Fruit fly (Drosophila melanogaster) whole organism, embryonic: ENCODE measurements around the gene CG6972.

Experiments used
- Adf1 ChIP-seq: fragments of 200-800 bp; sonication (Bioruptor generic); IDR thresholded peaks from 2 replicates; pipeline ENCODE4 v1.3.6; 2022; ENCODE audit warnings: missing biosample characterization, missing genetic modification characterization
- Aef1 ChIP-seq: fragments of 200-800 bp; sonication (Bioruptor generic); IDR thresholded peaks from 3 replicates; pipeline ENCODE4 v1.3.6; 2022; ENCODE audit warnings: missing biosample characterization, missing genetic modification characterization
- Antp ChIP-seq: fragments of 200-800 bp; sonication (Bioruptor generic); optimal IDR thresholded peaks from 3 replicates; lab custom pipeline; 2016; ENCODE audit warnings: missing biosample characterization, missing genetic modification characterization
- Bdp1 ChIP-seq: fragments of 200-800 bp; sonication (Bioruptor generic); optimal IDR thresholded peaks from 3 replicates; lab custom pipeline; 2016; ENCODE audit warnings: missing biosample characterization, missing genetic modification characterization
- BtbVII ChIP-seq: fragments of 200-800 bp; sonication (Bioruptor generic); optimal IDR thresholded peaks from 3 replicates; lab custom pipeline; 2017; ENCODE audit warnings: missing biosample characterization, mild to moderate bottlenecking, missing genetic modification characterization
- CG10979 ChIP-seq: fragments of 200-800 bp; sonication (Bioruptor generic); optimal IDR thresholded peaks from 2 replicates; lab custom pipeline; 2018; ENCODE audit warnings: missing biosample characterization, mild to moderate bottlenecking, missing genetic modification characterization, moderate library complexity
- CG11398 ChIP-seq: fragments of 200-800 bp; sonication (Bioruptor generic); optimal IDR thresholded peaks from 2 replicates; lab custom pipeline; 2016; ENCODE audit warnings: missing biosample characterization, missing genetic modification characterization
- CG1233 ChIP-seq: fragments of 200-800 bp; sonication (Bioruptor generic); optimal IDR thresholded peaks from 4 replicates; lab custom pipeline; 2018; ENCODE audit warnings: missing biosample characterization, mild to moderate bottlenecking, missing genetic modification characterization
- CG12391 ChIP-seq: fragments of 200-800 bp; sonication (Bioruptor generic); optimal IDR thresholded peaks from 3 replicates; lab custom pipeline; 2018; ENCODE audit warnings: missing biosample characterization, mild to moderate bottlenecking, missing genetic modification characterization, moderate library complexity
- CG14710 ChIP-seq: fragments of 200-800 bp; sonication (Bioruptor generic); optimal IDR thresholded peaks from 3 replicates; lab custom pipeline; 2019; ENCODE audit warnings: missing biosample characterization, mild to moderate bottlenecking, missing genetic modification characterization, moderate library complexity
- CG15011 ChIP-seq: fragments of 200-800 bp; sonication (Bioruptor generic); optimal IDR thresholded peaks from 3 replicates; lab custom pipeline; 2018; ENCODE audit warnings: missing biosample characterization, mild to moderate bottlenecking, missing genetic modification characterization
- CG18599 ChIP-seq: fragments of 200-800 bp; sonication (Bioruptor generic); optimal IDR thresholded peaks from 3 replicates; lab custom pipeline; 2017; ENCODE audit warnings: missing biosample characterization, missing genetic modification characterization, mild to moderate bottlenecking, moderate library complexity, missing genetic modification reagents
- CG18619 ChIP-seq: fragments of 200-800 bp; sonication (Bioruptor generic); optimal IDR thresholded peaks from 3 replicates; lab custom pipeline; 2017; ENCODE audit warnings: missing biosample characterization, mild to moderate bottlenecking, missing genetic modification characterization
- CG32532 ChIP-seq: fragments of 200-800 bp; sonication (Bioruptor generic); IDR thresholded peaks from 2 replicates; pipeline ENCODE4 v1.3.6; 2022; ENCODE audit warnings: missing biosample characterization, missing genetic modification characterization
- CG32767 ChIP-seq: fragments of 200-800 bp; sonication (Bioruptor generic); IDR thresholded peaks from 2 replicates; pipeline ENCODE4 v1.3.6; 2022; ENCODE audit warnings: missing biosample characterization, missing genetic modification characterization
- CG3838 ChIP-seq: fragments of 200-800 bp; sonication (Bioruptor generic); optimal IDR thresholded peaks from 3 replicates; lab custom pipeline; 2016; ENCODE audit warnings: missing biosample characterization, missing genetic modification characterization
- CG5180 ChIP-seq: fragments of 200-800 bp; sonication (Bioruptor generic); optimal IDR thresholded peaks from 3 replicates; lab custom pipeline; 2017; ENCODE audit warnings: missing biosample characterization, missing genetic modification characterization, mild to moderate bottlenecking, moderate library complexity, missing genetic modification reagents
- CG6765 ChIP-seq: fragments of 200-800 bp; sonication (Bioruptor generic); optimal IDR thresholded peaks from 3 replicates; lab custom pipeline; 2017; ENCODE audit warnings: missing biosample characterization, mild to moderate bottlenecking, missing genetic modification characterization
- Dip3 ChIP-seq: fragments of 200-800 bp; sonication (Bioruptor generic); optimal IDR thresholded peaks from 3 replicates; lab custom pipeline; 2016; ENCODE audit warnings: missing biosample characterization, missing genetic modification characterization
- Doc3 ChIP-seq: fragments of 200-800 bp; sonication (Bioruptor generic); IDR thresholded peaks from 3 replicates; pipeline ENCODE4 v1.3.6; 2022; ENCODE audit warnings: missing biosample characterization, missing genetic modification characterization; ENCODE audit not compliant: partially characterized antibody
- Dp ChIP-seq: fragments of 200-800 bp; sonication (Bioruptor generic); optimal IDR thresholded peaks from 2 replicates; lab custom pipeline; 2018; ENCODE audit warnings: missing biosample characterization, mild to moderate bottlenecking, missing genetic modification characterization, moderate library complexity
- Dref ChIP-seq: fragments of 200-800 bp; sonication (Bioruptor generic); IDR thresholded peaks from 2 replicates; pipeline ENCODE4 v1.3.6; 2022; ENCODE audit warnings: missing biosample characterization, missing genetic modification characterization
- Gsc ChIP-seq: fragments of 200-800 bp; sonication (Bioruptor generic); IDR thresholded peaks from 2 replicates; pipeline ENCODE4 v1.3.6; 2022; ENCODE audit warnings: missing biosample characterization, missing genetic modification characterization
- HmgZ ChIP-seq: fragments of 200-800 bp; sonication (Bioruptor generic); optimal IDR thresholded peaks from 2 replicates; lab custom pipeline; 2018; ENCODE audit warnings: missing biosample characterization, mild to moderate bottlenecking, missing genetic modification characterization
- Hmr ChIP-seq: fragments of 200-800 bp; sonication (Bioruptor generic); optimal IDR thresholded peaks from 3 replicates; lab custom pipeline; 2017; ENCODE audit warnings: mild to moderate bottlenecking, missing biosample characterization, missing genetic modification reagents, missing genetic modification characterization
- Hmx ChIP-seq: fragments of 200-800 bp; sonication (Bioruptor generic); optimal IDR thresholded peaks from 2 replicates; lab custom pipeline; 2016; ENCODE audit warnings: missing biosample characterization, missing genetic modification characterization
- Nf-YB ChIP-seq: fragments of 200-800 bp; sonication (Bioruptor generic); optimal IDR thresholded peaks from 3 replicates; lab custom pipeline; 2019; ENCODE audit warnings: missing biosample characterization, mild to moderate bottlenecking, missing genetic modification characterization, moderate library complexity
- Optix ChIP-seq: fragments of 200-800 bp; sonication (Bioruptor generic); IDR thresholded peaks from 3 replicates; pipeline ENCODE4 v1.3.6; 2022; ENCODE audit warnings: missing biosample characterization, missing genetic modification characterization
- PHDP ChIP-seq: fragments of 200-800 bp; sonication (Bioruptor generic); optimal IDR thresholded peaks from 3 replicates; lab custom pipeline; 2018; ENCODE audit warnings: missing biosample characterization, mild to moderate bottlenecking, missing genetic modification characterization, moderate library complexity
- Scr ChIP-seq: fragments of 200-800 bp; sonication (Bioruptor generic); IDR thresholded peaks from 2 replicates; pipeline ENCODE4 v1.3.6; 2022; ENCODE audit warnings: missing biosample characterization, missing genetic modification characterization; ENCODE audit not compliant: partially characterized antibody
- Ssrp ChIP-seq: fragments of 200-800 bp; sonication (Bioruptor generic); optimal IDR thresholded peaks from 2 replicates; lab custom pipeline; 2018; ENCODE audit warnings: missing biosample characterization, mild to moderate bottlenecking, missing genetic modification characterization, moderate library complexity
- ato ChIP-seq: fragments of 200-800 bp; sonication (Bioruptor generic); IDR thresholded peaks from 2 replicates; pipeline ENCODE4 v1.3.6; 2022; ENCODE audit warnings: missing biosample characterization, missing genetic modification characterization; ENCODE audit not compliant: partially characterized antibody
- chinmo ChIP-seq: fragments of 200-800 bp; sonication (Bioruptor generic); IDR thresholded peaks from 4 replicates; pipeline ENCODE4 v1.3.6; 2022; ENCODE audit warnings: missing biosample characterization, missing genetic modification characterization; ENCODE audit not compliant: partially characterized antibody
- da ChIP-seq: fragments of 200-800 bp; sonication (Bioruptor generic); optimal IDR thresholded peaks from 2 replicates; lab custom pipeline; 2016; ENCODE audit warnings: missing biosample characterization, missing genetic modification characterization
- dan ChIP-seq: fragments of 200-800 bp; sonication (Bioruptor generic); IDR thresholded peaks from 2 replicates; pipeline ENCODE4 v1.3.6; 2022; ENCODE audit warnings: missing biosample characterization, missing genetic modification characterization
- esg ChIP-seq: fragments of 200-800 bp; sonication (Bioruptor generic); conservative IDR thresholded peaks from 2 replicates; pipeline ENCODE4 v1.3.6; 2022; ENCODE audit warnings: missing biosample characterization, missing genetic modification characterization
- exex ChIP-seq: fragments of 200-800 bp; sonication (Bioruptor generic); optimal IDR thresholded peaks from 4 replicates; lab custom pipeline; 2018; ENCODE audit warnings: missing biosample characterization, mild to moderate bottlenecking, missing genetic modification characterization, moderate library complexity
- gfzf ChIP-seq: fragments of 200-800 bp; sonication (Bioruptor generic); optimal IDR thresholded peaks from 2 replicates; lab custom pipeline; 2016; ENCODE audit warnings: missing biosample characterization, mild to moderate bottlenecking, missing genetic modification characterization, moderate library complexity
- grau ChIP-seq: fragments of 200-800 bp; optimal IDR thresholded peaks from 3 replicates; lab custom pipeline; 2019; ENCODE audit warnings: missing biosample characterization, mild to moderate bottlenecking, missing genetic modification characterization, moderate library complexity
- hth ChIP-seq: fragments of >200 bp; optimal IDR thresholded peaks from 2 replicates; lab custom pipeline; 2017; ENCODE audit warnings: inconsistent platforms
- mirr ChIP-seq: fragments of 200-800 bp; sonication (Bioruptor generic); optimal IDR thresholded peaks from 3 replicates; lab custom pipeline; 2018; ENCODE audit warnings: missing biosample characterization, mild to moderate bottlenecking, missing genetic modification characterization
- nom ChIP-seq: fragments of 200-800 bp; sonication (Bioruptor generic); optimal IDR thresholded peaks from 2 replicates; lab custom pipeline; 2017; ENCODE audit warnings: missing biosample characterization, missing genetic modification characterization, mild to moderate bottlenecking, moderate library complexity, missing genetic modification reagents
- p53 ChIP-seq: fragments of 200-800 bp; sonication (Bioruptor generic); optimal IDR thresholded peaks from 2 replicates; lab custom pipeline; 2016; ENCODE audit warnings: missing biosample characterization, missing genetic modification characterization
- pum ChIP-seq: fragments of 200-800 bp; sonication (Bioruptor generic); optimal IDR thresholded peaks from 2 replicates; lab custom pipeline; 2016; ENCODE audit warnings: missing biosample characterization, missing genetic modification characterization
- sisA ChIP-seq: fragments of 200-800 bp; sonication (Bioruptor generic); IDR thresholded peaks from 2 replicates; pipeline ENCODE4 v1.3.6; 2022; ENCODE audit warnings: missing biosample characterization, missing genetic modification characterization
- slp2 ChIP-seq: fragments of 200-800 bp; sonication (Bioruptor generic); optimal IDR thresholded peaks from 2 replicates; lab custom pipeline; 2016; ENCODE audit warnings: missing biosample characterization, missing genetic modification characterization
- zen ChIP-seq: fragments of 200-800 bp; sonication (Bioruptor generic); optimal IDR thresholded peaks from 3 replicates; lab custom pipeline; 2018; ENCODE audit warnings: missing biosample characterization, mild to moderate bottlenecking, missing genetic modification characterization, moderate library complexity
- zfh2 ChIP-seq: fragments of 200-800 bp; sonication (Bioruptor generic); optimal IDR thresholded peaks from 2 replicates; lab custom pipeline; 2016; ENCODE audit warnings: missing biosample characterization, missing genetic modification characterization

CG6972 gene

dm6 chr3R:22724149-22724973 is 22.6 kb downstream of the CG6972 start, which contains the start of gene Irp-1A (continued):
- peak; percentile 3 for TF ChIP-seq Bdp1 (GFP tag; lab: Kevin White, UChicago)
- peak; percentile 77 for TF ChIP-seq Doc3
- TF ChIP-seq CG3838 = no peak
- TF ChIP-seq CG15011 (GFP tag; lab: Kevin White, UChicago) = peak; percentile 40
- peak; percentile 81 for TF ChIP-seq CG14710 (tag; lab: Kevin White, UChicago)
- peak; percentile 90 for TF ChIP-seq Scr
- peak; percentile 65 for TF ChIP-seq Nf-YB (GFP tag; lab: Kevin White, UChicago)
- no peak for TF ChIP-seq p53 (GFP tag; lab: Kevin White, UChicago)
- TF ChIP-seq BtbVII = peak; percentile 30
- TF ChIP-seq Hmx (GFP tag; lab: Kevin White, UChicago) = peak; percentile 7
- TF ChIP-seq Antp = peak; percentile 19
- peak; percentile 14 for TF ChIP-seq zfh2 (GFP tag; lab: Kevin White, UChicago)
- TF ChIP-seq CG32532 (GFP tag; lab: Robert Waterston, UW) = peak; percentile 89
- TF ChIP-seq hth = no peak
- peak; percentile 37 for TF ChIP-seq Dp
- peak; percentile 43 for TF ChIP-seq CG32767 (GFP tag; lab: Robert Waterston, UW)
- TF ChIP-seq ato (GFP tag; lab: Robert Waterston, UW) = peak; percentile 41
- peak; percentile 47; the same call in 1 of the 2 replicates for TF ChIP-seq esg
- TF ChIP-seq CG6765 (GFP tag; lab: Kevin White, UChicago) = peak; percentile 58
- no peak for TF ChIP-seq Dip3 (GFP tag; lab: Kevin White, UChicago)
- TF ChIP-seq Hmr (GFP tag; lab: Kevin White, UChicago) = peak; percentile 77
- peak; percentile 57 for TF ChIP-seq zen (tag; lab: Kevin White, UChicago)

DNA sequence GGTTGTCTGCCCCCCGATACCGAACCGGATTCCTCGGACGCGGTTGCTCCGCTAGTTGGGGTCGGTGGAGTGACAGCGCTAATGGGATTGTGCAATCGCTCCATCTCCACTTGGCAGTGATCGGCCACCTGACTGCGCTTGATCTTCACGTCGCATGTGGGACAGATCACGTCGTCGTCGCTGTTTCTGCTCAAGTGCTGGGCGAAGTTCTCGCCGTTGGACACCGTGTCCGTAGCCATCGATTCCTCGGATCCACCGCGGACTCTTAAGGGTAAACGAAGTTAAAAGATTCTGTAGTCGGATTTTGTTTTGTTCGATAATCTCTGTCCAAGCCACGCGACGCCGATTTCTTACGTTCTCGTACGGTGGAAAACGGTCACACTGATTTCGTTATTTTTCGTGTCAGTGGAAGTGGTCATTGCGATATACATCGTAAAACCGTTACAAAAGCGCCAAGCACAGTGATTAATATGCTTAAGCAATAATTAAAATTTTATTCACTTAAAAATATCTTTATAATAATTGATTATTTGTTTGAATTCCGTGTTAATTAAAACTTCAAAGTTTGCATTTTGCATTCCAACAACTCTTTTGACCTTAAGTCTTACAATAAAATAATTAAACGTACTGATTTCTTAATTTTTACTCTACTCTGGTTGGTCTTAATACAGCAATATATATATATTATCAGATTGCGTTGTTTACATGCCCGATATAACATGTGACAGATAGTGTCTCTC is 24.4 kb downstream of the CG6972 start, which contains the start of gene RNF220:
Gene RNF220, minus strand, starts transcription at position 384 of the 740 bp plus-strand sequence.
- TF ChIP-seq dan (GFP tag; lab: Robert Waterston, UW) (no peak), Gsc (GFP tag; lab: Robert Waterston, UW) (no peak), PHDP (tag; lab: Kevin White, UChicago) (no peak), CG18619 (no peak), grau (tag; lab: Kevin White, UChicago) (peak; percentile 33), Optix (GFP tag; lab: Robert Waterston, UW) (no peak), chinmo (GFP tag; lab: Robert Waterston, UW) (peak; percentile 16; the same call in 1 of the 4 replicates), exex (tag; lab: Kevin White, UChicago) (no peak), CG5180 (GFP tag; lab: Kevin White, UChicago) (no peak), Ssrp (tag; lab: Kevin White, UChicago) (no peak), Dref (GFP tag; lab: Robert Waterston, UW) (peak; percentile 59), gfzf (GFP tag; lab: Kevin White, UChicago) (peak; percentile 73), Aef1 (no peak), pum (no peak), nom (GFP tag; lab: Kevin White, UChicago) (no peak), HmgZ (tag; lab: Kevin White, UChicago) (no peak), CG1233 (no peak), CG18599 (GFP tag; lab: Kevin White, UChicago) (peak; percentile 7), Adf1 (GFP tag; lab: Robert Waterston, UW) (no peak), sisA (GFP tag; lab: Robert Waterston, UW) (no peak), slp2 (no peak), mirr (GFP tag; lab: Kevin White, UChicago) (no peak), CG11398 (GFP tag; lab: Kevin White, UChicago) (no peak), CG12391 (tag; lab: Kevin White, UChicago) (no peak), da (GFP tag; lab: Kevin White, UChicago) (no peak), CG10979 (tag; lab: Kevin White, UChicago) (no peak)
